Fruit fly (Drosophila melanogaster) whole organism, embryonic: ENCODE measurements around the gene Pmm2.

ENCODE experiments used
- Adf1 ChIP-seq: fragments of 200-800 bp; sonication (Bioruptor generic); IDR thresholded peaks from 2 replicates; pipeline ENCODE4 v1.3.6; 2022; ENCODE audit warnings: missing biosample characterization, missing genetic modification characterization
- CG10274 ChIP-seq: fragments of 200-800 bp; sonication (Bioruptor generic); optimal IDR thresholded peaks from 3 replicates; lab custom pipeline; 2017; ENCODE audit warnings: missing biosample characterization, mild to moderate bottlenecking, missing genetic modification characterization
- CG10462 ChIP-seq: fragments of 200-800 bp; sonication (Bioruptor generic); optimal IDR thresholded peaks from 2 replicates; lab custom pipeline; 2016; ENCODE audit warnings: missing biosample characterization, missing genetic modification characterization
- CG11696 ChIP-seq: fragments of 200-800 bp; sonication (Bioruptor generic); IDR thresholded peaks from 2 replicates; pipeline ENCODE4 v1.3.6; 2022; ENCODE audit warnings: missing biosample characterization, missing genetic modification characterization
- CG13123 ChIP-seq: fragments of 200-800 bp; sonication (Bioruptor generic); optimal IDR thresholded peaks from 2 replicates; lab custom pipeline; 2016; ENCODE audit warnings: missing biosample characterization, missing genetic modification characterization
- CG15269 ChIP-seq: fragments of 200-800 bp; sonication (Bioruptor generic); optimal IDR thresholded peaks from 2 replicates; lab custom pipeline; 2018; ENCODE audit warnings: missing biosample characterization, mild to moderate bottlenecking, missing genetic modification characterization, moderate library complexity
- CG1602 ChIP-seq: fragments of 200-800 bp; sonication (Bioruptor generic); optimal IDR thresholded peaks from 3 replicates; lab custom pipeline; 2016; ENCODE audit warnings: missing biosample characterization, missing genetic modification characterization
- CG18262 ChIP-seq: fragments of 200-800 bp; optimal IDR thresholded peaks from 3 replicates; lab custom pipeline; 2019; ENCODE audit warnings: missing biosample characterization, mild to moderate bottlenecking, missing genetic modification characterization, moderate library complexity
- CG2120 ChIP-seq: fragments of 200-800 bp; sonication (Bioruptor generic); optimal IDR thresholded peaks from 3 replicates; lab custom pipeline; 2016; ENCODE audit warnings: missing biosample characterization, missing genetic modification characterization
- CG3281 ChIP-seq: fragments of 200-800 bp; sonication (Bioruptor generic); optimal IDR thresholded peaks from 3 replicates; lab custom pipeline; 2017; ENCODE audit warnings: missing biosample characterization, mild to moderate bottlenecking, missing genetic modification characterization
- CG34224 ChIP-seq: fragments of 200-800 bp; sonication (Bioruptor generic); IDR thresholded peaks from 3 replicates; pipeline ENCODE4 v1.3.6; 2022; ENCODE audit warnings: missing biosample characterization, missing genetic modification characterization; ENCODE audit not compliant: partially characterized antibody
- CG34376 ChIP-seq: fragments of 200-800 bp; sonication (Bioruptor generic); optimal IDR thresholded peaks from 2 replicates; lab custom pipeline; 2018; ENCODE audit warnings: missing biosample characterization, mild to moderate bottlenecking, missing genetic modification characterization
- CG4404 ChIP-seq: fragments of 200-800 bp; sonication (Bioruptor generic); IDR thresholded peaks from 2 replicates; pipeline ENCODE4 v1.3.6; 2022; ENCODE audit warnings: missing biosample characterization, missing genetic modification characterization
- CG4617 ChIP-seq: fragments of 200-800 bp; sonication (Bioruptor generic); optimal IDR thresholded peaks from 3 replicates; lab custom pipeline; 2016; ENCODE audit warnings: missing biosample characterization, missing genetic modification characterization, borderline replicate concordance
- CG5245 ChIP-seq: fragments of 200-800 bp; sonication (Bioruptor generic); optimal IDR thresholded peaks from 3 replicates; lab custom pipeline; 2016; ENCODE audit warnings: missing biosample characterization, missing genetic modification characterization
- CG6654 ChIP-seq: fragments of 200-800 bp; sonication (Bioruptor generic); optimal IDR thresholded peaks from 2 replicates; lab custom pipeline; 2017; ENCODE audit warnings: missing biosample characterization, mild to moderate bottlenecking, missing genetic modification characterization
- CG7372 ChIP-seq: fragments of 200-800 bp; sonication (Bioruptor generic); IDR thresholded peaks from 2 replicates; pipeline ENCODE4 v1.3.6; 2022; ENCODE audit warnings: missing biosample characterization, missing genetic modification characterization
- CG7963 ChIP-seq: fragments of 200-800 bp; sonication (Bioruptor generic); IDR thresholded peaks from 3 replicates; pipeline ENCODE4 v1.3.6; 2022; ENCODE audit warnings: missing biosample characterization, missing genetic modification characterization; ENCODE audit not compliant: partially characterized antibody
- CG8089 ChIP-seq: fragments of 200-800 bp; sonication (Bioruptor generic); optimal IDR thresholded peaks from 3 replicates; lab custom pipeline; 2016; ENCODE audit warnings: missing biosample characterization, missing genetic modification characterization
- CG9797 ChIP-seq: fragments of 200-800 bp; sonication (Bioruptor generic); optimal IDR thresholded peaks from 3 replicates; lab custom pipeline; 2018; ENCODE audit warnings: missing biosample characterization, mild to moderate bottlenecking, missing genetic modification characterization
- CTCF ChIP-seq: fragments of 200-800 bp; sonication (Bioruptor generic); optimal IDR thresholded peaks from 2 replicates; lab custom pipeline; 2017; ENCODE audit warnings: missing biosample characterization, mild to moderate bottlenecking, missing genetic modification characterization, moderate library complexity
- D19A ChIP-seq: fragments of 200-800 bp; optimal IDR thresholded peaks from 3 replicates; lab custom pipeline; 2019; ENCODE audit warnings: missing biosample characterization, mild to moderate bottlenecking, missing genetic modification characterization, moderate library complexity
- Dfd ChIP-seq, 2 experiments: fragments of >200 bp; optimal IDR thresholded peaks; 2 replicates each; lab custom pipeline; 2017; ENCODE audit warnings: missing biosample characterization in 2 of 2, missing genetic modification characterization in 2 of 2
- GATAe ChIP-seq: fragments of 200-800 bp; sonication (Bioruptor generic); conservative IDR thresholded peaks from 2 replicates; pipeline ENCODE4 v1.3.6; 2022; ENCODE audit warnings: missing biosample characterization, missing genetic modification characterization
- Jarid2 ChIP-seq: fragments of 200-800 bp; sonication (Bioruptor generic); optimal IDR thresholded peaks from 3 replicates; lab custom pipeline; 2017; ENCODE audit warnings: mild to moderate bottlenecking, missing biosample characterization, missing genetic modification reagents, missing genetic modification characterization
- MTF-1 ChIP-seq: fragments of 200-800 bp; sonication (Bioruptor generic); optimal IDR thresholded peaks from 2 replicates; lab custom pipeline; 2018; ENCODE audit warnings: missing biosample characterization, mild to moderate bottlenecking, missing genetic modification characterization, borderline replicate concordance
- Mad ChIP-seq: fragments of 200-800 bp; sonication (Bioruptor generic); optimal IDR thresholded peaks from 2 replicates; lab custom pipeline; 2016; ENCODE audit warnings: missing biosample characterization, missing genetic modification characterization
- Max ChIP-seq: fragments of 200-800 bp; sonication (Bioruptor generic); optimal IDR thresholded peaks from 2 replicates; lab custom pipeline; 2016; ENCODE audit warnings: missing biosample characterization, mild to moderate bottlenecking, missing genetic modification characterization
- Med ChIP-seq: fragments of 200-800 bp; sonication (Bioruptor generic); peaks from one replicate; lab custom pipeline; 2016; ENCODE audit warnings: missing biosample characterization, missing genetic modification characterization, mild to moderate bottlenecking, inconsistent platforms, moderate library complexity
- Nf-YB ChIP-seq: fragments of 200-800 bp; sonication (Bioruptor generic); optimal IDR thresholded peaks from 3 replicates; lab custom pipeline; 2019; ENCODE audit warnings: missing biosample characterization, mild to moderate bottlenecking, missing genetic modification characterization, moderate library complexity
- Oli ChIP-seq: fragments of 200-800 bp; sonication (Bioruptor generic); optimal IDR thresholded peaks from 2 replicates; lab custom pipeline; 2018; ENCODE audit warnings: missing biosample characterization, mild to moderate bottlenecking, missing genetic modification characterization, moderate library complexity
- Xbp1 ChIP-seq: fragments of 200-800 bp; sonication (Bioruptor generic); optimal IDR thresholded peaks from 3 replicates; lab custom pipeline; 2016; ENCODE audit warnings: missing biosample characterization, mild to moderate bottlenecking, missing genetic modification characterization
- az2 ChIP-seq: fragments of 200-800 bp; sonication (Bioruptor generic); optimal IDR thresholded peaks from 3 replicates; lab custom pipeline; 2016; ENCODE audit warnings: missing biosample characterization, missing genetic modification characterization
- caup ChIP-seq: fragments of 200-800 bp; sonication (Bioruptor generic); optimal IDR thresholded peaks from 3 replicates; lab custom pipeline; 2017; ENCODE audit warnings: missing biosample characterization, mild to moderate bottlenecking, missing genetic modification characterization, moderate library complexity; ENCODE audit not compliant: severe bottlenecking
- chinmo ChIP-seq: fragments of 200-800 bp; sonication (Bioruptor generic); IDR thresholded peaks from 4 replicates; pipeline ENCODE4 v1.3.6; 2022; ENCODE audit warnings: missing biosample characterization, missing genetic modification characterization; ENCODE audit not compliant: partially characterized antibody
- danr ChIP-seq: fragments of 200-800 bp; sonication (Bioruptor generic); IDR thresholded peaks from 2 replicates; pipeline ENCODE4 v1.3.6; 2022; ENCODE audit warnings: missing biosample characterization, missing genetic modification characterization
- emc ChIP-seq: fragments of 200-800 bp; sonication (Bioruptor generic); optimal IDR thresholded peaks from 2 replicates; lab custom pipeline; 2016; ENCODE audit warnings: missing biosample characterization, missing genetic modification characterization
- ems ChIP-seq: fragments of 200-800 bp; sonication (Bioruptor generic); optimal IDR thresholded peaks from 3 replicates; lab custom pipeline; 2016; ENCODE audit warnings: missing biosample characterization, missing genetic modification characterization
- exex ChIP-seq: fragments of 200-800 bp; sonication (Bioruptor generic); optimal IDR thresholded peaks from 4 replicates; lab custom pipeline; 2018; ENCODE audit warnings: missing biosample characterization, mild to moderate bottlenecking, missing genetic modification characterization, moderate library complexity
- gsb-n ChIP-seq: fragments of 200-800 bp; sonication (Bioruptor generic); optimal IDR thresholded peaks from 3 replicates; lab custom pipeline; 2018; ENCODE audit warnings: missing biosample characterization, mild to moderate bottlenecking, missing genetic modification characterization
- gt ChIP-seq: fragments of 200-800 bp; sonication (Bioruptor generic); IDR thresholded peaks from 2 replicates; pipeline ENCODE4 v1.3.6; 2022; ENCODE audit warnings: missing biosample characterization, missing genetic modification characterization
- luna ChIP-seq: fragments of 200-800 bp; sonication (Bioruptor generic); optimal IDR thresholded peaks from 2 replicates; lab custom pipeline; 2016; ENCODE audit warnings: missing biosample characterization, missing genetic modification characterization
- odd ChIP-seq: fragments of 200-800 bp; sonication (Bioruptor generic); optimal IDR thresholded peaks from 2 replicates; lab custom pipeline; 2017; ENCODE audit warnings: missing biosample characterization, mild to moderate bottlenecking, missing genetic modification characterization
- org-1 ChIP-seq: fragments of 200-800 bp; sonication (Bioruptor generic); optimal IDR thresholded peaks from 2 replicates; lab custom pipeline; 2017; ENCODE audit warnings: missing biosample characterization, missing genetic modification characterization
- pita ChIP-seq: fragments of 200-800 bp; sonication (Bioruptor generic); optimal IDR thresholded peaks from 2 replicates; lab custom pipeline; 2017; ENCODE audit warnings: missing biosample characterization, mild to moderate bottlenecking, missing genetic modification characterization
- pnt ChIP-seq: fragments of 200-800 bp; sonication (Bioruptor generic); optimal IDR thresholded peaks from 3 replicates; lab custom pipeline; 2016; ENCODE audit warnings: missing biosample characterization, missing genetic modification characterization
- sc ChIP-seq, 3 experiments: fragments of >200 bp in 2 of 3; fragments of 200-800 bp in 1 of 3; sonication (Bioruptor generic) in 1 of 3; optimal IDR thresholded peaks; 2 replicates in 2 of 3; 3 replicates in 1 of 3; lab custom pipeline; 2017; ENCODE audit warnings: mild to moderate bottlenecking in 1 of 3, missing biosample characterization in 1 of 3, missing genetic modification characterization in 1 of 3, missing genetic modification reagents in 1 of 3
- seq ChIP-seq: fragments of 200-800 bp; sonication (Bioruptor generic); IDR thresholded peaks from 2 replicates; pipeline ENCODE4 v1.3.6; 2022; ENCODE audit warnings: missing biosample characterization, missing genetic modification characterization
- sima ChIP-seq: fragments of 200-800 bp; sonication (Bioruptor generic); optimal IDR thresholded peaks from 2 replicates; lab custom pipeline; 2016; ENCODE audit warnings: missing biosample characterization, missing genetic modification characterization
- tgo ChIP-seq: fragments of 200-800 bp; sonication (Bioruptor generic); IDR thresholded peaks from 3 replicates; pipeline ENCODE4 v1.3.6; 2022; ENCODE audit warnings: missing biosample characterization, missing genetic modification characterization
- wdn ChIP-seq: fragments of 200-800 bp; sonication (Bioruptor generic); IDR thresholded peaks from 2 replicates; pipeline ENCODE4 v1.3.6; 2022; ENCODE audit warnings: missing biosample characterization, missing genetic modification characterization
- zf30C ChIP-seq: fragments of 200-800 bp; sonication (Bioruptor generic); optimal IDR thresholded peaks from 3 replicates; lab custom pipeline; 2018; ENCODE audit warnings: missing biosample characterization, mild to moderate bottlenecking, missing genetic modification characterization

The Pmm2 gene

dm6 chr3L:12495312-12495725 lies 39.1 kb upstream of the Pmm2 start (continued):
- TF ChIP-seq odd (GFP tag; lab: Kevin White, UChicago): peak; percentile 34
- TF ChIP-seq ems (GFP tag; lab: Kevin White, UChicago): no peak
- TF ChIP-seq wdn (GFP tag; lab: Robert Waterston, UW): no peak
- TF ChIP-seq CTCF: no peak
- TF ChIP-seq pnt (GFP tag; lab: Kevin White, UChicago): no peak
- TF ChIP-seq Adf1 (GFP tag; lab: Robert Waterston, UW): no peak
- TF ChIP-seq CG5245: no peak
- TF ChIP-seq CG1602: no peak
- no peak for TF ChIP-seq Max (GFP tag; lab: Kevin White, UChicago)
- TF ChIP-seq org-1: peak; percentile 36
- TF ChIP-seq CG8089 (GFP tag; lab: Kevin White, UChicago): no peak
- no peak for TF ChIP-seq CG4617 (GFP tag; lab: Kevin White, UChicago)
- no peak for TF ChIP-seq CG34376 (GFP tag; lab: Kevin White, UChicago)
- TF ChIP-seq CG34224: no peak
- peak; percentile 56 for TF ChIP-seq Med (GFP tag; lab: Kevin White, UChicago)
- no peak for TF ChIP-seq GATAe
- TF ChIP-seq MTF-1 (GFP tag; lab: Kevin White, UChicago): no peak
- TF ChIP-seq gsb-n (tag; lab: Kevin White, UChicago): no peak
- no peak for TF ChIP-seq Jarid2 (GFP tag; lab: Kevin White, UChicago)
- no peak for TF ChIP-seq danr (GFP tag; lab: Robert Waterston, UW)
- TF ChIP-seq zf30C: peak; percentile 47
- peak; percentile 49 for TF ChIP-seq CG15269
- TF ChIP-seq Oli (tag; lab: Kevin White, UChicago): peak; percentile 43
- peak; percentile 36 for TF ChIP-seq Xbp1 (GFP tag; lab: Kevin White, UChicago)
- no peak for TF ChIP-seq CG7963
- TF ChIP-seq pita (GFP tag; lab: Kevin White, UChicago): no peak
- TF ChIP-seq CG11696 (GFP tag; lab: Robert Waterston, UW): no peak
- TF ChIP-seq CG13123 (GFP tag; lab: Kevin White, UChicago): no peak
- no peak for TF ChIP-seq seq
- TF ChIP-seq CG4404 (GFP tag; lab: Robert Waterston, UW): no peak
- TF ChIP-seq CG10274: peak; percentile 24
- TF ChIP-seq Dfd (GFP tag; optimal IDR thresholded peaks at IDR 0.05; lab: Kevin White, UChicago): no peak
- no peak for TF ChIP-seq CG7372
- no peak for TF ChIP-seq gt (GFP tag; lab: Robert Waterston, UW)
- peak; percentile 21; the same call in 1 of the 3 replicates for TF ChIP-seq tgo (GFP tag; lab: Robert Waterston, UW)
- TF ChIP-seq luna: no peak
- TF ChIP-seq sima (GFP tag; lab: Kevin White, UChicago): no peak
- TF ChIP-seq chinmo: no peak
- TF ChIP-seq exex (tag; lab: Kevin White, UChicago): no peak
- no peak for TF ChIP-seq Mad (GFP tag; lab: Kevin White, UChicago)
- TF ChIP-seq emc: no peak
- no peak for TF ChIP-seq CG9797 (GFP tag; lab: Kevin White, UChicago)
- no peak for TF ChIP-seq CG10462 (GFP tag; lab: Kevin White, UChicago)
- TF ChIP-seq D19A (tag; lab: Kevin White, UChicago): peak; percentile 43
- no peak for TF ChIP-seq CG6654 (GFP tag; lab: Kevin White, UChicago)
- peak; percentile 11 for TF ChIP-seq caup (GFP tag; lab: Kevin White, UChicago)
- TF ChIP-seq CG2120: peak; percentile 32
- peak; percentile 4 for TF ChIP-seq Nf-YB (GFP tag; lab: Kevin White, UChicago)
- TF ChIP-seq CG18262 (tag; lab: Kevin White, UChicago): peak; percentile 68
- TF ChIP-seq CG3281 (GFP tag; lab: Kevin White, UChicago): peak; percentile 47
- no peak for TF ChIP-seq sc (optimal IDR thresholded peaks at IDR 0.05; lab: Kevin White, UChicago)
- TF ChIP-seq sc (GFP tag; optimal IDR thresholded peaks at IDR 0.05; lab: Kevin White, UChicago): no peak
- TF ChIP-seq az2: peak; percentile 35
